Worm (Caenorhabditis elegans) whole organism, late embryonic: Measurements from ENCODE around the gene lron-12.

Experiments
- ceh-14 ChIP-seq: sonication (generic microtip); optimal IDR thresholded peaks from 2 replicates; lab custom pipeline; 2016; ENCODE audit warnings: missing genotype, missing genetic modification characterization, missing compliant biosample characterization
- ceh-18 ChIP-seq: sonication (generic microtip); optimal IDR thresholded peaks from 2 replicates; lab custom pipeline; 2016; ENCODE audit warnings: missing genetic modification characterization, missing compliant biosample characterization
- ceh-24 ChIP-seq: sonication (generic microtip); optimal IDR thresholded peaks from 2 replicates; lab custom pipeline; 2016; ENCODE audit warnings: mild to moderate bottlenecking, missing genetic modification characterization, missing compliant biosample characterization
- ceh-30 ChIP-seq: fragments of 150-350 bp; optimal IDR thresholded peaks from 2 replicates; lab custom pipeline; 2014; ENCODE audit warnings: missing biosample characterization, missing genetic modification characterization
- ceh-9 ChIP-seq: sonication (generic microtip); optimal IDR thresholded peaks from 2 replicates; lab custom pipeline; 2016; ENCODE audit warnings: mild to moderate bottlenecking, missing genetic modification characterization, inconsistent platforms, missing compliant biosample characterization
- ets-4 ChIP-seq: sonication (generic microtip); optimal IDR thresholded peaks from 2 replicates; lab custom pipeline; 2016; ENCODE audit warnings: missing genetic modification characterization, missing compliant biosample characterization
- eyg-1 ChIP-seq: sonication (generic microtip); optimal IDR thresholded peaks from 2 replicates; lab custom pipeline; 2016; ENCODE audit warnings: missing genotype, missing genetic modification characterization, missing compliant biosample characterization
- fax-1 ChIP-seq: sonication (generic microtip); optimal IDR thresholded peaks from 2 replicates; lab custom pipeline; 2016; ENCODE audit warnings: missing genotype, missing genetic modification characterization, missing compliant biosample characterization
- gmeb-2 ChIP-seq: sonication (generic microtip); optimal IDR thresholded peaks from 2 replicates; lab custom pipeline; 2016; ENCODE audit warnings: missing genetic modification characterization, inconsistent platforms, missing compliant biosample characterization
- lin-11 ChIP-seq: fragments of 200-800 bp; sonication (Bioruptor generic); optimal IDR thresholded peaks from 2 replicates; lab custom pipeline; 2018; ENCODE audit warnings: mild to moderate bottlenecking, missing genetic modification characterization, missing compliant biosample characterization
- nfya-1 ChIP-seq: sonication (generic microtip); optimal IDR thresholded peaks from 2 replicates; lab custom pipeline; 2017; ENCODE audit warnings: missing genetic modification characterization, mild to moderate bottlenecking, missing compliant biosample characterization, antibody characterized with exemption, moderate library complexity
- pha-2 ChIP-seq: sonication (generic microtip); optimal IDR thresholded peaks from 2 replicates; lab custom pipeline; 2017; ENCODE audit warnings: mild to moderate bottlenecking, missing genetic modification characterization, missing compliant biosample characterization
- pros-1 ChIP-seq: fragments of 150-350 bp; optimal IDR thresholded peaks from 2 replicates; lab custom pipeline; 2014; ENCODE audit warnings: missing biosample characterization, missing genetic modification reagents, missing genetic modification characterization
- tbx-7 ChIP-seq: sonication (generic microtip); optimal IDR thresholded peaks from 2 replicates; lab custom pipeline; 2016; ENCODE audit warnings: missing genotype, missing genetic modification characterization, missing compliant biosample characterization
- unc-42 ChIP-seq: sonication (generic microtip); optimal IDR thresholded peaks from 2 replicates; lab custom pipeline; 2016; ENCODE audit warnings: missing genotype, missing genetic modification characterization, missing compliant biosample characterization
- ztf-16 ChIP-seq: sonication (generic microtip); optimal IDR thresholded peaks from 2 replicates; lab custom pipeline; 2017; ENCODE audit warnings: missing genetic modification characterization, missing compliant biosample characterization

lron-12 gene

DNA sequence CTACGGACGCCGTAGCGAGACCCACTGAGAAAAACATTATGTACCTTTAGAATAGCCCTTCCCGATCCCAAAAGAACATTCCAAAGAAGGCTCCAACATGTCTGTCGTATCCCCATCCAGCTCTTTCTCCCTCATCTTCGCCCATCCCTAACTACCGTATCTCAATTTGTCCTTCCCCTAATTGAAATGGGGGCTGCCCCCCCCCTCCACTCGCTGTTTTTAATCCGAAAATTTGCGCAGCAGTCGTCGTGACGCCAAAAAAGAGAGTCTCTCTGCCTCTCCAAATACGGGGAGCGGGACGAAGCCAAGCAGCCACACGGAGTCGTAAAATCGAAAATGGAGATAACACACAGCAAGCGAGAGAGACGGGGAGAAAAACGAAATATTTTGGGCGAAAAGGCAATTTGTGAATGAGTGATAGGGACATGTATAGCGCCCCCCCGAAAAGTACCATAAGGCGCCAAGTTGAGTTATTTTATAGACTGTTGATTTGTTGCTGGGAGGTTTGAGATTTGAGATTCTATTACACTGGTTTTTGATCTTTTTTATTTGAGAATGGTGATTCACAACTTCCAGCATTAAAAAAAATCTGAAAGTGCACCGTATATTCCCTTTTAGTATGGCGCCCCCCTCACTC lies 36.2 kb downstream of the lron-12 start:
- TF ChIP-seq unc-42 (tag; lab: Kevin White, UChicago) (no peak), ceh-14 (tag; lab: Kevin White, UChicago) (peak; percentile 61)

DNA sequence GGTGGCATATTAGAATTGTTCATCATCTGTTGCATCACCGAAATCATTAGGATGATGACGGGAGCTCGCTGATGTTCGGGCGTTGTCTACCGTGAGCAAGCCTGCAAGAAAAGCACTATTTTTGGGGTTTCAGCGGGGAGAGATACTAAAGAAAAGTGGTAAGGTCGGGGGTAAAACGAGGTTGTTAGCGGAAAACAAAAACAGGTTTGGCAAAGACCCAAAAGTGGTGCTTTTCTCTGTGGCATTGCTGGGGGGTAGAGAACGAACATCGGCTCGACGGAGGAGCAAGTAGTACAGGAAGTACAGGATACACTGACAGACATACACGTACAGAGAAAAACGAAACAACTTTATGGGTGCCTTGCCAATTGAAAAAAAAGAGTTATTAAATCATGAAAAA lies 40.8 kb downstream of the lron-12 start, which contains the start of gene php-3:
Gene php-3 (minus strand): TSS at position 101 of the 400 bp plus-strand sequence.
- TF ChIP-seq lin-11: no peak
- no peak for TF ChIP-seq pros-1 (tag; lab: Kevin White, UChicago)
- TF ChIP-seq eyg-1 (tag; lab: Kevin White, UChicago): no peak
- TF ChIP-seq ceh-30: no peak
- TF ChIP-seq ceh-14 (tag; lab: Kevin White, UChicago): no peak
- TF ChIP-seq ztf-16 (tag; lab: Kevin White, UChicago): no peak
- no peak for TF ChIP-seq ceh-9 (tag; lab: Kevin White, UChicago)
- TF ChIP-seq tbx-7: no peak
- no peak for TF ChIP-seq fax-1 (tag; lab: Kevin White, UChicago)
- TF ChIP-seq ets-4 (tag; lab: Kevin White, UChicago): no peak
- TF ChIP-seq gmeb-2 (tag; lab: Kevin White, UChicago): no peak
- no peak for TF ChIP-seq ceh-24 (tag; lab: Kevin White, UChicago)
- TF ChIP-seq pha-2 (tag; lab: Kevin White, UChicago): no peak

DNA sequence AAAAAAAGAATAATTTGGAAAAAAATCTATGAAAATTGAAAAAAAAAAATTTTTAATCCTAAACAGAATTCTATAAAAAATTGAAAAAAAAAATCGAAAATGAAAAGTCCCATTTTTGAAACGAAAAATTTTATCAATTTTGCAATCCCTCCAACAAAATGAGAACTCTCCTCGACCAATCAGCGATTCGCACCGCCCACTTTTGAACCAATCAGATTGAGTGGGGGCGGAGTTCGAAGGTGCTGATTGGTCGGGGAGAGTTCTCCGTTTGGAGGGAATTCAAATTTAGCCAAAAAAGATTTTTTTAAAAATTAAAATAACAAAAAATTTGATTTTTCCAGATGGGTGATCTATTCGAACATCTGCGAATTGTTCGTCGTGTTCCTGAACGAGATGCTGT lies 50.5 kb downstream of the lron-12 start:
- TF ChIP-seq ceh-18 (tag; lab: Kevin White, UChicago) (no peak), nfya-1 (tag; lab: Kevin White, UChicago) (peak; percentile 85)
- TF ChIP-seq, all 69 proteins: peak for 1
